Fruit fly (Drosophila melanogaster) whole organism, embryonic: ENCODE results near the gene Gyc89Da.

Experiments
- BEAF-32 ChIP-seq: fragments of 200-800 bp; sonication (Bioruptor generic); optimal IDR thresholded peaks from 3 replicates; lab custom pipeline; 2017; ENCODE audit warnings: missing biosample characterization, missing genetic modification characterization, mild to moderate bottlenecking, moderate library complexity, missing genetic modification reagents
- CG11085 ChIP-seq: fragments of 200-800 bp; sonication (Bioruptor generic); IDR thresholded peaks from 2 replicates; pipeline ENCODE4 v1.3.6; 2022; ENCODE audit warnings: missing biosample characterization, missing genetic modification characterization
- CG11560 ChIP-seq: fragments of 200-800 bp; sonication (Bioruptor generic); IDR thresholded peaks from 3 replicates; pipeline ENCODE4 v1.3.6; 2022; ENCODE audit warnings: missing biosample characterization, missing genetic modification characterization
- CG12071 ChIP-seq: fragments of 200-800 bp; sonication (Bioruptor generic); optimal IDR thresholded peaks from 3 replicates; lab custom pipeline; 2018; ENCODE audit warnings: missing biosample characterization, mild to moderate bottlenecking, missing genetic modification characterization
- CG12769 ChIP-seq: fragments of 200-800 bp; sonication (Bioruptor generic); optimal IDR thresholded peaks from 2 replicates; lab custom pipeline; 2019; ENCODE audit warnings: missing biosample characterization, mild to moderate bottlenecking, missing genetic modification characterization, moderate library complexity
- CG14667 ChIP-seq: fragments of 200-800 bp; sonication (Bioruptor generic); IDR thresholded peaks from 2 replicates; pipeline ENCODE4 v1.3.6; 2022; ENCODE audit warnings: missing biosample characterization, missing genetic modification characterization
- CG15479 ChIP-seq: fragments of 200-800 bp; sonication (Bioruptor generic); optimal IDR thresholded peaks from 3 replicates; lab custom pipeline; 2019; ENCODE audit warnings: missing biosample characterization, mild to moderate bottlenecking, missing genetic modification characterization, moderate library complexity
- CG17612 ChIP-seq: fragments of 200-800 bp; sonication (Bioruptor generic); IDR thresholded peaks from 2 replicates; pipeline ENCODE4 v1.3.6; 2022; ENCODE audit warnings: missing biosample characterization, missing genetic modification characterization
- CG17802 ChIP-seq: fragments of 200-800 bp; sonication (Bioruptor generic); optimal IDR thresholded peaks from 2 replicates; lab custom pipeline; 2018; ENCODE audit warnings: missing biosample characterization, mild to moderate bottlenecking, missing genetic modification characterization, moderate library complexity
- CG18476 ChIP-seq: fragments of 200-800 bp; sonication (Bioruptor generic); optimal IDR thresholded peaks from 2 replicates; lab custom pipeline; 2016; ENCODE audit warnings: missing biosample characterization, mild to moderate bottlenecking, missing genetic modification characterization
- CG18619 ChIP-seq: fragments of 200-800 bp; sonication (Bioruptor generic); optimal IDR thresholded peaks from 3 replicates; lab custom pipeline; 2017; ENCODE audit warnings: missing biosample characterization, mild to moderate bottlenecking, missing genetic modification characterization
- CG3407 ChIP-seq: fragments of 200-800 bp; sonication (Bioruptor generic); optimal IDR thresholded peaks from 2 replicates; lab custom pipeline; 2018; ENCODE audit warnings: missing biosample characterization, mild to moderate bottlenecking, missing genetic modification characterization
- CG5245 ChIP-seq: fragments of 200-800 bp; sonication (Bioruptor generic); optimal IDR thresholded peaks from 3 replicates; lab custom pipeline; 2016; ENCODE audit warnings: missing biosample characterization, missing genetic modification characterization
- CG6683 ChIP-seq: fragments of 200-800 bp; sonication (Bioruptor generic); optimal IDR thresholded peaks from 2 replicates; lab custom pipeline; 2017; ENCODE audit warnings: missing biosample characterization, mild to moderate bottlenecking, missing genetic modification characterization, missing genetic modification reagents
- CG9727 ChIP-seq: fragments of 200-800 bp; sonication (Bioruptor generic); optimal IDR thresholded peaks from 3 replicates; lab custom pipeline; 2017; ENCODE audit warnings: missing biosample characterization, mild to moderate bottlenecking, missing genetic modification characterization
- D19A ChIP-seq: fragments of 200-800 bp; optimal IDR thresholded peaks from 3 replicates; lab custom pipeline; 2019; ENCODE audit warnings: missing biosample characterization, mild to moderate bottlenecking, missing genetic modification characterization, moderate library complexity
- E2f1 ChIP-seq: fragments of 200-800 bp; sonication (Bioruptor generic); IDR thresholded peaks from 2 replicates; pipeline ENCODE4 v1.3.6; 2022; ENCODE audit warnings: missing biosample characterization, missing genetic modification characterization
- Elba2 ChIP-seq: fragments of 200-800 bp; sonication (Bioruptor generic); optimal IDR thresholded peaks from 3 replicates; lab custom pipeline; 2016; ENCODE audit warnings: missing biosample characterization, missing genetic modification characterization
- Fer2 ChIP-seq: fragments of 200-800 bp; sonication (Bioruptor generic); optimal IDR thresholded peaks from 2 replicates; lab custom pipeline; 2018; ENCODE audit warnings: missing biosample characterization, mild to moderate bottlenecking, missing genetic modification characterization, moderate library complexity
- Mad ChIP-seq: fragments of 200-800 bp; sonication (Bioruptor generic); optimal IDR thresholded peaks from 2 replicates; lab custom pipeline; 2016; ENCODE audit warnings: missing biosample characterization, missing genetic modification characterization
- Mes4 ChIP-seq: fragments of 200-800 bp; sonication (Bioruptor generic); optimal IDR thresholded peaks from 2 replicates; lab custom pipeline; 2016; ENCODE audit warnings: missing biosample characterization, missing genetic modification characterization
- Scr ChIP-seq: fragments of 200-800 bp; sonication (Bioruptor generic); IDR thresholded peaks from 2 replicates; pipeline ENCODE4 v1.3.6; 2022; ENCODE audit warnings: missing biosample characterization, missing genetic modification characterization; ENCODE audit not compliant: partially characterized antibody
- Sry-β ChIP-seq: fragments of 200-800 bp; sonication (Bioruptor generic); optimal IDR thresholded peaks from 2 replicates; lab custom pipeline; 2018; ENCODE audit warnings: missing biosample characterization, mild to moderate bottlenecking, missing genetic modification characterization, moderate library complexity
- Tbp ChIP-seq: fragments of >200 bp; optimal IDR thresholded peaks from 2 replicates; lab custom pipeline; 2018; ENCODE audit warnings: missing biosample characterization, missing genetic modification characterization
- aop ChIP-seq: fragments of 200-800 bp; sonication (Bioruptor generic); IDR thresholded peaks from 2 replicates; pipeline ENCODE4 v1.3.6; 2022; ENCODE audit warnings: missing biosample characterization, missing genetic modification characterization
- ara ChIP-seq: fragments of 200-800 bp; sonication (Bioruptor generic); IDR thresholded peaks from 2 replicates; pipeline ENCODE4 v1.3.6; 2022; ENCODE audit warnings: missing biosample characterization, missing genetic modification characterization
- bbx ChIP-seq: fragments of 200-800 bp; sonication (Bioruptor generic); IDR thresholded peaks from 2 replicates; pipeline ENCODE4 v1.3.6; 2022; ENCODE audit warnings: missing biosample characterization, missing genetic modification characterization; ENCODE audit not compliant: partially characterized antibody
- bowl ChIP-seq: fragments of 200-800 bp; sonication (Bioruptor generic); IDR thresholded peaks from 2 replicates; pipeline ENCODE4 v1.3.6; 2022; ENCODE audit warnings: missing biosample characterization, missing genetic modification characterization
- br ChIP-seq: fragments of >200 bp; optimal IDR thresholded peaks from 2 replicates; lab custom pipeline; 2017
- chn ChIP-seq: fragments of 200-800 bp; sonication (Bioruptor generic); optimal IDR thresholded peaks from 2 replicates; lab custom pipeline; 2016; ENCODE audit warnings: missing biosample characterization, missing genetic modification characterization
- croc ChIP-seq: fragments of 200-800 bp; sonication (Bioruptor generic); conservative IDR thresholded peaks from 3 replicates; pipeline ENCODE4 v1.3.6; 2022; ENCODE audit warnings: missing biosample characterization, missing genetic modification characterization
- crol ChIP-seq: fragments of 200-800 bp; sonication (Bioruptor generic); IDR thresholded peaks from 2 replicates; pipeline ENCODE4 v1.3.6; 2022; ENCODE audit warnings: missing biosample characterization, missing genetic modification characterization
- da ChIP-seq: fragments of 200-800 bp; sonication (Bioruptor generic); optimal IDR thresholded peaks from 2 replicates; lab custom pipeline; 2016; ENCODE audit warnings: missing biosample characterization, missing genetic modification characterization
- dan ChIP-seq: fragments of 200-800 bp; sonication (Bioruptor generic); IDR thresholded peaks from 2 replicates; pipeline ENCODE4 v1.3.6; 2022; ENCODE audit warnings: missing biosample characterization, missing genetic modification characterization
- dmrt11E ChIP-seq: fragments of 200-800 bp; sonication (Bioruptor generic); optimal IDR thresholded peaks from 3 replicates; lab custom pipeline; 2018; ENCODE audit warnings: missing biosample characterization, mild to moderate bottlenecking, missing genetic modification characterization, moderate library complexity
- dmrt99B ChIP-seq: fragments of 200-800 bp; sonication (Bioruptor generic); optimal IDR thresholded peaks from 2 replicates; lab custom pipeline; 2018; ENCODE audit warnings: missing biosample characterization, mild to moderate bottlenecking, missing genetic modification characterization, moderate library complexity
- dysf ChIP-seq: fragments of 200-800 bp; sonication (Bioruptor generic); IDR thresholded peaks from 3 replicates; pipeline ENCODE4 v1.3.6; 2022; ENCODE audit warnings: missing biosample characterization, missing genetic modification characterization
- en ChIP-seq: fragments of 200-800 bp; sonication (Bioruptor generic); optimal IDR thresholded peaks from 2 replicates; lab custom pipeline; 2016; ENCODE audit warnings: missing biosample characterization, missing genetic modification characterization
- exex ChIP-seq: fragments of 200-800 bp; sonication (Bioruptor generic); optimal IDR thresholded peaks from 4 replicates; lab custom pipeline; 2018; ENCODE audit warnings: missing biosample characterization, mild to moderate bottlenecking, missing genetic modification characterization, moderate library complexity
- gcm ChIP-seq: fragments of 200-800 bp; sonication (Bioruptor generic); optimal IDR thresholded peaks from 2 replicates; lab custom pipeline; 2019; ENCODE audit warnings: missing biosample characterization, mild to moderate bottlenecking, missing genetic modification characterization, moderate library complexity
- grau ChIP-seq: fragments of 200-800 bp; optimal IDR thresholded peaks from 3 replicates; lab custom pipeline; 2019; ENCODE audit warnings: missing biosample characterization, mild to moderate bottlenecking, missing genetic modification characterization, moderate library complexity
- luna ChIP-seq: fragments of 200-800 bp; sonication (Bioruptor generic); optimal IDR thresholded peaks from 2 replicates; lab custom pipeline; 2016; ENCODE audit warnings: missing biosample characterization, missing genetic modification characterization
- mam ChIP-seq: fragments of 200-800 bp; sonication (Bioruptor generic); optimal IDR thresholded peaks from 3 replicates; lab custom pipeline; 2016; ENCODE audit warnings: missing biosample characterization, missing genetic modification characterization
- mirr ChIP-seq: fragments of 200-800 bp; sonication (Bioruptor generic); optimal IDR thresholded peaks from 3 replicates; lab custom pipeline; 2018; ENCODE audit warnings: missing biosample characterization, mild to moderate bottlenecking, missing genetic modification characterization
- mld ChIP-seq: fragments of 200-800 bp; sonication (Bioruptor generic); IDR thresholded peaks from 3 replicates; pipeline ENCODE4 v1.3.6; 2022; ENCODE audit warnings: missing biosample characterization, missing genetic modification characterization; ENCODE audit not compliant: partially characterized antibody
- oc ChIP-seq: fragments of 200-800 bp; sonication (Bioruptor generic); optimal IDR thresholded peaks from 2 replicates; lab custom pipeline; 2018; ENCODE audit warnings: missing biosample characterization, mild to moderate bottlenecking, missing genetic modification characterization, moderate library complexity
- phol ChIP-seq: fragments of 200-800 bp; sonication (Bioruptor generic); optimal IDR thresholded peaks from 3 replicates; lab custom pipeline; 2018; ENCODE audit warnings: missing biosample characterization, mild to moderate bottlenecking, missing genetic modification characterization, moderate library complexity
- tap ChIP-seq: fragments of 200-800 bp; optimal IDR thresholded peaks from 3 replicates; lab custom pipeline; 2019; ENCODE audit warnings: missing biosample characterization, mild to moderate bottlenecking, missing genetic modification characterization, moderate library complexity
- toy ChIP-seq: fragments of 200-800 bp; sonication (Bioruptor generic); IDR thresholded peaks from 2 replicates; pipeline ENCODE4 v1.3.6; 2022; ENCODE audit warnings: missing biosample characterization, missing genetic modification characterization
- twi ChIP-seq: fragments of 200-800 bp; optimal IDR thresholded peaks from 2 replicates; lab custom pipeline; 2019; ENCODE audit warnings: missing biosample characterization, mild to moderate bottlenecking, missing genetic modification characterization, moderate library complexity
- wdn ChIP-seq: fragments of 200-800 bp; sonication (Bioruptor generic); IDR thresholded peaks from 2 replicates; pipeline ENCODE4 v1.3.6; 2022; ENCODE audit warnings: missing biosample characterization, missing genetic modification characterization

The Gyc89Da gene

DNA sequence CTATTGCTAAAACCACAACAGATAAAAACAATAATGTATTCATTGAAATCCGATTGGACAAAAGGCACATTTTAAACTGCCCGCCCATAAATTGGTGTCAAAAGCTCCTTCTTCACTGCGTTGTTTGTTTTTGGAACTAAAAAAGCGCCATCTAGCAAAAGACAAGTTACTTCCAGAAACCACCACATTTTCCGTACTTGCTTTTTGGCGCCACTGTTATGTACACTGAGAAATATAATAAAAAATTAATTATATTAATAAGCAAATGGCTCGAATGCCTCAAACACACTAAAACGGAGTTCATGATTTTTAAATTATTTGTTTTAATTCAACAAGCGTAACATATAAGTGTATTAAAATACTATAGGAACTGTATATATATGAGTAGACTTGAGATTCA, 25.0 kb downstream of the Gyc89Da start (continued):
- peak; percentile 83 for TF ChIP-seq dmrt99B
- TF ChIP-seq toy (GFP tag; lab: Robert Waterston, UW) = peak; percentile 47; the same call in 1 of the 2 replicates
- TF ChIP-seq CG3407 (GFP tag; lab: Kevin White, UChicago) = peak; percentile 54
- TF ChIP-seq gcm = peak; percentile 78
- TF ChIP-seq exex (tag; lab: Kevin White, UChicago) = no peak
- peak; percentile 50 for TF ChIP-seq CG12071
- no peak for TF ChIP-seq mirr (GFP tag; lab: Kevin White, UChicago)
- TF ChIP-seq D19A (tag; lab: Kevin White, UChicago) = peak; percentile 79
- TF ChIP-seq mam (GFP tag; lab: Kevin White, UChicago) = peak; percentile 67
- TF ChIP-seq CG17802 = peak; percentile 69
- no peak for TF ChIP-seq bbx
- no peak for TF ChIP-seq crol (GFP tag; lab: Robert Waterston, UW)
- TF ChIP-seq Tbp (GFP tag; lab: Kevin White, UChicago) = no peak
- peak; percentile 71 for TF ChIP-seq CG18476 (GFP tag; lab: Kevin White, UChicago)
- peak; percentile 68 for TF ChIP-seq Fer2 (tag; lab: Kevin White, UChicago)
- TF ChIP-seq luna = no peak
- TF ChIP-seq br (lab: Kevin White, UChicago) = no peak
- TF ChIP-seq tap (tag; lab: Kevin White, UChicago) = peak; percentile 77
- peak; percentile 84 for TF ChIP-seq grau (tag; lab: Kevin White, UChicago)
- TF ChIP-seq da (GFP tag; lab: Kevin White, UChicago) = peak; percentile 26
- no peak for TF ChIP-seq Scr
- TF ChIP-seq phol (tag; lab: Kevin White, UChicago) = peak; percentile 85
- peak; percentile 84 for TF ChIP-seq CG9727 (GFP tag; lab: Kevin White, UChicago)
- TF ChIP-seq CG14667 (GFP tag; lab: Robert Waterston, UW) = peak; percentile 75
- TF ChIP-seq E2f1 (GFP tag; lab: Robert Waterston, UW) = peak; percentile 86
- peak; percentile 5 for TF ChIP-seq BEAF-32
- TF ChIP-seq aop (GFP tag; lab: Robert Waterston, UW) = no peak
- TF ChIP-seq CG15479 = no peak
- peak; percentile 59; the same call in 1 of the 2 replicates for TF ChIP-seq CG17612 (GFP tag; lab: Robert Waterston, UW)
- peak; percentile 90 for TF ChIP-seq CG5245 (GFP tag; lab: Kevin White, UChicago)
- peak; percentile 75 for TF ChIP-seq CG18619 (GFP tag; lab: Kevin White, UChicago)
- peak; percentile 91 for TF ChIP-seq dysf (GFP tag; lab: Robert Waterston, UW)
- peak; percentile 62 for TF ChIP-seq twi (tag; lab: Kevin White, UChicago)
- TF ChIP-seq Mes4 = peak; percentile 19
- TF ChIP-seq wdn (GFP tag; lab: Robert Waterston, UW) = peak; percentile 77
- peak; percentile 49 for TF ChIP-seq CG12769 (tag; lab: Kevin White, UChicago)
- TF ChIP-seq en = peak; percentile 57
- peak; percentile 69 for TF ChIP-seq Mad (GFP tag; lab: Kevin White, UChicago)
- TF ChIP-seq bowl (GFP tag; lab: Robert Waterston, UW) = peak; percentile 48; the same call in 1 of the 2 replicates
- TF ChIP-seq mld (GFP tag; lab: Robert Waterston, UW) = no peak
- peak; percentile 56; the same call in 2 of the 3 replicates for TF ChIP-seq croc
- peak; percentile 75 for TF ChIP-seq dmrt11E (tag; lab: Kevin White, UChicago)
- peak; percentile 73 for TF ChIP-seq oc
- peak; percentile 20 for TF ChIP-seq Sry-β
- TF ChIP-seq Elba2 (GFP tag; lab: Kevin White, UChicago) = peak; percentile 73
- TF ChIP-seq ara (GFP tag; lab: Robert Waterston, UW) = peak; percentile 69; the same call in 1 of the 2 replicates
- peak; percentile 57 for TF ChIP-seq chn
- TF ChIP-seq CG11085 (GFP tag; lab: Robert Waterston, UW) = peak; percentile 83
- TF ChIP-seq dan = no peak
- peak; percentile 76 for TF ChIP-seq CG11560 (tag; lab: Robert Waterston, UW)
- TF ChIP-seq CG6683 (GFP tag; lab: Kevin White, UChicago) = peak; percentile 64
